Worm (Caenorhabditis elegans): ENCODE data around the gene srlf-18.
A peak's percentile ranks its signal among the peaks of the same experiment; 100 is the strongest.

Gene srlf-18

DNA sequence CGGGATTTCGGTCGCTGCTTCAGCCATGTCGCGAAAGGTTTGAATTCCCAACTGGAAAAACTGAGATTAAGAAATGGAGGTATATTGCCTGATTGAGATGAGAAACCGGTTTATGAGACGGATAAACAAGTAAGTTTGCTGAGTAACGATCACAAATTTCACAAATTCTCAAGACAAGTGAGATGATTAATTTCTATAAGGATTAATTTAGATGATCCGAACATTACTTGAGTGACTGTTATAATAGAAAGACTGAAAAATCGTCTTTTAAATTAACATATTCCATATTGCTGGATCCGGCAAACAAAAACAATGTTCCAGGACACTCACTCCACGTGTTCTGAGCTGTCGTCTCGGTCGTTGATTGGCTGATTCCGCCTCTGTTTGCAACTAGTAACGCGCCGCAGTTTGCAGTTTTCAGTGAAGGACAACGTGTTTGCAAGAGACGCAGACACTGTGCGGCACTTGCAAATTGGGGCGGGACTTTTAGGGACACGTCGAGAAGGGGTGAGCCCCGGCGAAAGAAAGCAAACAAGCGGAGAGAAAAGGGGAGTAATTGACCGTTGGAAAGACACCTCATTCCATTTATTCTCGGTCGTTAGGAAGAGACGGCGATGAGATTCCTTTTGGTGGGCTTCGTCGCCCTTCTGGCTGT lies 17.7 kb upstream of the srlf-18 start, which contains the start of the genes imp-2 and enpl-1 (continued):
- TF ChIP-seq F49E8.2 (tag; optimal IDR thresholded peaks at IDR 0.05; ENCODE audit: insufficient read depth) (peak; percentile 34), ceh-40 (GFP tag; IDR thresholded peaks at IDR 0.05) (no peak)

DNA sequence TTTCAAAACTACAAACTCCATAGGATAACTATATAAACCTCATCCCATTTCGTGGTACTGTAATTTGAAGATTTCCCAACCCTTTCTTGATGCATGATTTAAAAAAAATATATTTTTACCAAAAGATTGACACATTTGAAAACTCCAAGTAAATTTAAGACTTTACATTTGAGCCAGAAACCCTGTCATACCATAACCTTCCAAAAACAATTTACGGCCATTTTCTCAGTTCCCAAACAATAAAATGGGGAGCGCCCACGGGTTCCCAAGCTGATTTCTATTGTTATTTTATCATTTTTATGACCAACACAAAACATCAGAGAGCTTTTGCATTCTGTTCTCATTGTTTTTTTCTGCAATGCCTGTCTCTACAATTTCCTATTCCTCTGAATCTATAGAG lies 11.4 kb upstream of the srlf-18 start, which contains the start of gene clc-9:
Gene clc-9 (plus strand): TSS at position 301 of the 400 bp plus-strand sequence.
- TF ChIP-seq ceh-58 (GFP tag; IDR thresholded peaks at IDR 0.05): no peak

DNA sequence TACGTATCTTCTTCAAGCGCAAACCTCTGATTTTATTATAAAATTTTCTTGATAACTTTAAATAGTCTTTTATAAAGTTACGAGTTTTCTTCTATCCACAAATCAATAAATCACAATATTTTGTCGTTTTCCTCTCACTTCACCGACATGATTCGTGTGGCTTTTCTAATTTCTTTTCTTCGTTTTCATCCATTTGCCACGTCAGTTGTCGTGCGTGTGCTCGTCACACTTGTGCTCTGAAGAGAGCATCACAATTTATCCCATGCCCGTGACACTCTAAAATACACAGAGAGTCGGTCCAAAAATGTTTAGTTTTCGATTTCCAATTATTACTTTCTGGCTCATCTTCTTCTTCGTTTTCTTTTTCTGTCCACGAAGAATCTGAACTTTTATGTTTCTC lies 10.6 kb upstream of the srlf-18 start:
- TF ChIP-seq nhr-179 (tag; optimal IDR thresholded peaks at IDR 0.05) (no peak), rec-8 (tag; optimal IDR thresholded peaks at IDR 0.05) (no peak), gei-17 (GFP tag; optimal IDR thresholded peaks at IDR 0.05) (no peak), fkh-3 (tag; optimal IDR thresholded peaks at IDR 0.05) (no peak), Y56A3A.18 (GFP tag; IDR thresholded peaks at IDR 0.05) (no peak), tlf-1 (GFP tag; optimal IDR thresholded peaks at IDR 0.05) (no peak), F10E7.11 (tag; optimal IDR thresholded peaks at IDR 0.05) (no peak), lin-54 (GFP tag; optimal IDR thresholded peaks at IDR 0.05) (no peak), C06A6.2 (GFP tag; conservative IDR thresholded peaks at IDR 0.05) (no peak)

DNA sequence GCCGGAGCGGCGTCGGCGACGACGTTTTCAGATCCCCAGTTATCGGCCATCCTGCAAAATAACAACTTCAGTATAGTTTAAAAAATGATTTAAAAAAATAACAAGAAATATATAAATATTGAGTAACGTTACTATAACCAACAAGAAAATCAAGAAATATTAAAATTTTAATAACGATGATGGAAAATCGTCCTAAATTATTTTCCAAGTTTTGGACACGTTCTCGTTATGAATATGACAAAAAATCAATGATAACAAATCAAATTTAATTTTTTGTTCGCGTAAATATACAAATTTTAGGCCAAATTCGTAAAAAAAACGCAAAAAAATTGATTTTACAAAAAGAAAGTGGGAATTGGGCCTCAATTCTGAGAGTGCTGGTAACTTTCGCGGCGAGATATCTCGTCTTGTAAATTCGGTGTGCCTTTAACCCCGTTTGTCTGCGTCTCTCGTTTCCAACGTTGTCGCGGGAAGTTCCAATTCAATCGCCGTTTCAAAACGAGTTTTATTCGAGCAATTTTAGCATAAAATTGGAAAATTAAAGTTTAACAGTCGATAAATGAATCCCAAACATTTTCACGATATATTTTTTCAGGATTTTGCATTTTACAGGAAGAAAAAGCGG lies 9.8 kb upstream of the srlf-18 start, which contains the start of gene rps-5:
Gene rps-5 (minus strand): TSS at position 51 of the 625 bp plus-strand sequence.
- TF ChIP-seq nfya-1 (tag; optimal IDR thresholded peaks at IDR 0.05; ENCODE audit: borderline replicate concordance, insufficient read depth): no peak
- TF ChIP-seq snpc-1.3 (tag; optimal IDR thresholded peaks at IDR 0.05; ENCODE audit: insufficient read depth): peak; percentile 33
- TF ChIP-seq tbp1 (GFP tag; optimal IDR thresholded peaks at IDR 0.05): peak; percentile 34
- peak; percentile 13 for TF ChIP-seq F23B12.7 (tag; optimal IDR thresholded peaks at IDR 0.05; ENCODE audit: insufficient read depth)
- peak in 1 of 3 experiments; percentile 54 for TF ChIP-seq lin-35 (GFP tag; optimal IDR thresholded peaks at IDR 0.05)
- TF ChIP-seq let-607 (tag; optimal IDR thresholded peaks at IDR 0.05): peak in 1 of 2 experiments; percentile 32
- TF ChIP-seq let-526 (GFP tag; IDR thresholded peaks at IDR 0.05): no peak
- TF ChIP-seq egl-18 (GFP tag; IDR thresholded peaks at IDR 0.05): no peak
- TF ChIP-seq K12H6.12 (tag; optimal IDR thresholded peaks at IDR 0.05): no peak
- no peak for TF ChIP-seq nhr-27 (tag; optimal IDR thresholded peaks at IDR 0.05)
- no peak for TF ChIP-seq ekl-4 (GFP tag; IDR thresholded peaks at IDR 0.05)
- TF ChIP-seq D2030.7 (GFP tag; IDR thresholded peaks at IDR 0.05): peak; percentile 52; the same call in 1 of the 2 replicates
- no peak for TF ChIP-seq F10E7.11 (tag; optimal IDR thresholded peaks at IDR 0.05)
- TF ChIP-seq ZK185.1 (tag; optimal IDR thresholded peaks at IDR 0.05; ENCODE audit: poor library complexity, severe bottlenecking): no peak
- no peak for TF ChIP-seq madf-10 (tag; optimal IDR thresholded peaks at IDR 0.05)
- peak; percentile 19 for TF ChIP-seq F49E8.2 (tag; optimal IDR thresholded peaks at IDR 0.05; ENCODE audit: insufficient read depth)
- TF ChIP-seq rpc-1 (optimal IDR thresholded peaks at IDR 0.05): no peak
- TF ChIP-seq rpc-1 (tag; optimal IDR thresholded peaks at IDR 0.05): no peak
- TF ChIP-seq madf-6 (GFP tag; IDR thresholded peaks at IDR 0.05): peak; percentile 68
- no peak for TF ChIP-seq nfyb-1 (GFP tag; IDR thresholded peaks at IDR 0.05)
- no peak for TF ChIP-seq snpc-4 (GFP tag; optimal IDR thresholded peaks at IDR 0.05)
- TF ChIP-seq snpc-4 (tag; optimal IDR thresholded peaks at IDR 0.05): peak in 2 of 4 experiments; percentile 29 to 31
- no peak for TF ChIP-seq mxl-1 (tag; optimal IDR thresholded peaks at IDR 0.05)
- no peak for TF ChIP-seq hmg-20 (GFP tag; IDR thresholded peaks at IDR 0.05)
- peak; percentile 51 for TF ChIP-seq lin-54 (GFP tag; optimal IDR thresholded peaks at IDR 0.05)
- no peak for TF ChIP-seq tbx-9 (tag; optimal IDR thresholded peaks at IDR 0.05; ENCODE audit: borderline replicate concordance)
- TF ChIP-seq sea-2 (GFP tag; IDR thresholded peaks at IDR 0.05): no peak
- no peak for TF ChIP-seq ztf-6 (GFP tag; IDR thresholded peaks at IDR 0.05)
- TF ChIP-seq ztf-28 (GFP tag; IDR thresholded peaks at IDR 0.05): no peak
- no peak for TF ChIP-seq F37B4.10 (GFP tag; IDR thresholded peaks at IDR 0.05)
- TF ChIP-seq rec-8 (tag; optimal IDR thresholded peaks at IDR 0.05): no peak
- 0 out of 2 replicates have a peak, but pooled peaks have one; percentile 11 for TF ChIP-seq pbrm-1 (GFP tag; IDR thresholded peaks at IDR 0.05)
